Worm (Caenorhabditis elegans): ENCODE measurements around the gene C56G2.4.

Gene C56G2.4

DNA sequence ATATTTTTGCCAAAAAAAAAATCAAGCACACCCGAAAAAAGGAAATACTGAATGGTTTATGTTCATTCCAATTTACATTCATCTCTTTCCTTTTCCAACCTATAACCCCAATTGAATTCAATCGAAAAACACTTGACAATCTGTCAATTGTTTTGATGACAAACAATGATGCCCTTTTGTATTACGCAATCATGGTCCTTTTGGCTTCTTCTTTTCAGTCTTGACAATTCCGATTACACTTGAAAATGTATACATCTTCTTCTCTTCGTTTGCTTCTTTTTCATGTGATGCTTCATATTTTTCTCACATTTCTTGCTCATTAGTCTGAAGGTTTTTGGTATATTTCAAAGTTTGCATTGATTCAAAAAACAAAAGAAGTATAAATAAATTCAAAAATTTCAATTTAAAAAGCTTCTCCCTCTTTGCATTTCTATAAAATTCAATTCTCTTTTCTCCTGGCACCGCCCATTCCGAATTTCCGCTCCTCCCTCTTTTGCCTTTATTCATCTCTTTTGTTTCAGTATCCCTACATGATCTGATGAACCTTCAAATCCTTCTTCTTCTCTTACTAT is at the start of gene C56G2.4:
TSS of gene C56G2.4 (plus strand) at position 522 of the 572 bp plus-strand sequence.
- no peak for TF ChIP-seq unc-62 (GFP tag; optimal IDR thresholded peaks at IDR 0.05)

DNA sequence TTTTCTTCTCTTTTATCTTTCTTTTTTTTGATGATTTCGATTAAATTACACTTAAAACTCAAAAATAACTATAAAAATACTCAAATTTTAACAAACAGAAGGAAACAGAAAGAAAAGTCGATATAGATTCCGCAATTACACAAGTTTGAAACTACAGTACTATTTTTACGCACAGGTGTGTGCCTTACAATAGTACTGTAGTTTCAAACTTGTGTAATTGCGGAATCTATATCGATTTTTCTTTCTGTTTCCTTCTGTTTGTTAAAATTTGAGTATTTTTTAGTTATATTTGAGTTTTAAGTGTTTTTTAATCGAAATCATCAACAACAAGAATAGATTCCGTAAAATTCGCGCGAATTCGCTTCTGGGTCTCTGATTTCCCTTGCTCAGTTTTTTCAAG is 48.5 kb upstream of the C56G2.4 start:
- no peak for TF ChIP-seq unc-62 (GFP tag; optimal IDR thresholded peaks at IDR 0.05)

DNA sequence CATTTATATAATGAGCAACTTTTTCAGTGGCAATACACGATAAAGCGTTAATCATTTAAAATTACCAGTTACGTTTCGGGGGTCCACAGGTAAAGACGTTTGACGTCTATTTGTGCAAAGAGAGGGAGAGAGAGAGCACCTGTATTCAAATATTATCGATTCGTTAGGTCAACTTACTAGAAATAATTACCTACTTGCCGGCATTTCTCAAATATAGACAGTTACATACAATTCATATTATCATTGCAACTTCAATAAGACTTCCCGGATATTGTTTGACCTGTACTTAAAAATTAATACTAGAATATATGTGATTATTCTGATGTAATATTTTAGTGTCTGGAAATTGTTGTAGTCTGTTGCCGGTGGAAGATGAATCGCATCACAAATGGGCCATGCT is 45.6 kb upstream of the C56G2.4 start, which contains the start of gene gadr-3:
TSS of gene gadr-3 (minus strand) at position 101 of the 400 bp plus-strand sequence.
- no peak for TF ChIP-seq unc-62 (GFP tag; optimal IDR thresholded peaks at IDR 0.05)

DNA sequence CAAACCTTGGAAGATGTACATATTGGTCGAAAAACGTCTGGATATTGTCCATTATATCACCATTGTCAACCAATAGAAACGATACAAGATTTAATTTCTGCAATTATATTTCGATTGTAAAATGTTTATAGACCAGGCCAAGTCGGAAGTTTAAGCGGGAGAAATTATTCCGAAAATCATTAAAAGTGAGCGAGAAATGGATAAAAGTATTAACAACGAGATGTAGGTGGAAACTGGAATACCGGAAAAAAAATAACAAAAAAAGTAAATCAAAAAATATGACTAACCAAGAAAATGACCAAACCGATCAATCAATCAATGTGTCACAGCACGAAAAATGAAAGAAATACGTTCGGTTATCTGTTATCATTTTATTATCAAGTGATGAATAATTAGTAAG is 44.3 kb upstream of the C56G2.4 start, which contains the start of gene F47D12.6:
TSS of gene F47D12.6 (minus strand) at position 101 of the 400 bp plus-strand sequence.
- TF ChIP-seq unc-62 (GFP tag; optimal IDR thresholded peaks at IDR 0.05): no peak

DNA sequence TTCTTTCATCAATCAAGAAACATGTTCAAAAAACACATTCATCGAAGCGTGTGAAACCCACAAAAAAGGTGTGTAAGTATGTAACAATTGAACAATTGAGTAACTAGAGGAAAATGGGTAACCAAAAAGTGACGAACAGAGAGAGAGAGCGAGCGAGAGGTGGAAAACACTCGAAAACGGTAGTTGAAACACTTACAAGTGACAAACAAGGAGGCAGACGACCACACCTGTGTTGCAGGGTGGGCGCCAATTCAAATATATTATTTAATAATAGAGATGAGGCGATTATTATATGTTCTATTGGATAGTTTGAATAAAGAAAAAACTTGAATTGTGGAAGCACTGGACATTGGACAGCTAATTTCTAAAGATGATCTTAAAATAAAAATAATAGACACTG is 42.2 kb upstream of the C56G2.4 start:
- no peak for TF ChIP-seq unc-62 (GFP tag; optimal IDR thresholded peaks at IDR 0.05)

DNA sequence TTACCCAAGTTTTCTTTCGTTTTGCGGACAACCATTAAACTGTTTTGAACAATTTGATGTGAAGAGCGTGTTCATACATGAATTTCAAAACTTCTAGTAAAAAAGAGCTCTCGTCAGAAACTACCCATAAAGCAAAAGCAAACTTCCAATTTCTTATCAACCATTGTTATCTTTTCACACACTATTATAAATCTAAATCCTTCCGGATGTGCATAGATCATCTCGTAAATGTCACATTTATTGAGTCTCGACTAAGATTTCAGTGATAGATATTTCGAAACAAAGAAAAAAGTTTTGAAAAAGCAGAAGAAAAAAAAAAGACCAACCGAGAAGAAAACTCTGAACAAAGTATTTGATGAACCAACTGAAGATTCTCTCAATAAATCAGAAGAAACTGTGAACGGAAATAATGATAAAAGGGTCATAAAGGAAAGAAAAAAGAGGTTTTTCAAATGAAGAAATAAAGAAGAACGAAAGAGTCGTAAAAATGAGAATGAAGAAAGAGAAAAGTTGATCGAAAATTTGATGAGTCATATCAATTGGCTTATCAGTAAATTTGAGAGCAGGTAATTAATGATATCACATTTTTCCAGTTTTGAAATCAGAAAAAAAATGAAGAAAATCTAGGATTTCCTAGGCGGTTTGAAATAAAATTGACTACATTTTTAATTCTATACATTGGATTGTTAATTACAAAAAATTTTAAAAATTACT is 40.9 kb upstream of the C56G2.4 start:
- TF ChIP-seq unc-62 (GFP tag; optimal IDR thresholded peaks at IDR 0.05): no peak

DNA sequence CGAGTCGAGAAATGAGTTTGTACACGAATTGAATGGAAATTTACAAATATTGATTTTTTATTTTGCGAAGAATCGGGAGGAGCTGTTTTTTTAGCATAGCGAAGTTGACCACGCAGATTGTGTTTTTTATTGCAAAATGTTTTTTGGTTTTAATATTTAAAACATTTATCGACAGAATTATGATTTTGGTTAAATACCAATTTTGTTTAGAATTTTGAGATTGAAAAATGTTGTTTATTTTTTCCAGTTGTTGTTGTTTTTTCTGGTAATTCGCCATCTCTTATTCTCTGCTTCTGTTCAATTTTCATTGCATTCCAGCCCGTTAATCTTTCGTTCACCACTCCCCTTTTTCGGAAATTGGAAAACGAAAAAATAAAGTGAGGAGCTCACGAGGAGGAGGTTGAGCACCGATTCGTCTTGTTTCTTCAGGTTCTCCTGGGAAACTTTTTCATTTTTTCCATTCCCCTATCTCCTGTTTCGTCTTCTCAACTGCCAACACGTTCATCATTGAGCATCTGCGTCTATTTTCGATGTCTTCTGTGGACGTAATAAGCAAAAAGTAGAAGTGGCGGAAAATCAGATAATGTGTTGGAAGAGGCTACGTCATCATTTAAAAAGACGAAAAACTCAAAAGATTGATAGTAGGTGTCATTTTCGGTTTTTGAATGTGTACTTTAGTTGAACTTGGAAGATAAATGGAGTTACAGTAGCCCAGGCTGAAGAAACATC is 35.4 kb upstream of the C56G2.4 start, which contains the start of gene F47D12.7:
TSS of gene F47D12.7 (minus strand) at position 51 of the 729 bp plus-strand sequence.
- no peak for TF ChIP-seq unc-62 (GFP tag; optimal IDR thresholded peaks at IDR 0.05)

DNA sequence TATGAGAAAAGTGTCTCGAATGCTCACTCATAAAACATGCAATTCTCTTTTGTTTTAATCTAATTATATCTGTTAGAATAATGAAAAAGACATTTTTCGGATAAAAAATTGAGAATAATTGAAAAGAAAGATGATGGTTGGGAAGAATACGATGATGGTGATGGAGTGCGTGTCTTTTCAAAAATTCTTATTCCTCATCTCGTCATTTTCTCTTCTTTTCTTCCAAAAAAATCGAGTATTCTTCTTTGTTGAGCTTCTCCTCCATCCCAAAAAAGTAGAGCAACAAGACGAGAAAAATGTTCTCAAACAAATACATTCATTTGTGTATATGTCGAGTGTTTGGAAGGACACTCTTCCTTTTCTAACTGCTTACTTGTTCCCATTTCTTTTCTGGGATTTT is 33.9 kb upstream of the C56G2.4 start:
- TF ChIP-seq unc-62 (GFP tag; optimal IDR thresholded peaks at IDR 0.05): no peak

DNA sequence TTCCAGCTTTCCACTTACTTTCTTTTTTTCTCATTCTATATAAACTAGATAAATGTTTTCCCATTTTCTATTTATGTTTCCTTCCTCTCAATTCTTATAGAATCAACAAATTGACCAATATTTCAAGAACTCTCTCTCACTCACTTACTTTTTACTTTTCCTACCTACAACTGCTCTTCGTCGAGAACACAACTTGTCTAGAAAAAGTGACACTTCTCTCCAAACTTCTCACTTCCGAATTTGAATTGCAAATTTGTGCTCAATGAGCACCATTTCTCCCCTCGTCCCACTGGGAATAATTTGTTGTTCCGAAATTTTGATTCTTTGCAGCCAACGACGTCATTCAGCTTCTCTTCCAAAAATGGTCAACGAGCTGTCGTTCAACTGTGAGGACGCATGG is 33.4 kb upstream of the C56G2.4 start, which contains the start of gene F47D12.3:
TSS of gene F47D12.3 (plus strand) at position 331 of the 400 bp plus-strand sequence.
- no peak for TF ChIP-seq unc-62 (GFP tag; optimal IDR thresholded peaks at IDR 0.05)

DNA sequence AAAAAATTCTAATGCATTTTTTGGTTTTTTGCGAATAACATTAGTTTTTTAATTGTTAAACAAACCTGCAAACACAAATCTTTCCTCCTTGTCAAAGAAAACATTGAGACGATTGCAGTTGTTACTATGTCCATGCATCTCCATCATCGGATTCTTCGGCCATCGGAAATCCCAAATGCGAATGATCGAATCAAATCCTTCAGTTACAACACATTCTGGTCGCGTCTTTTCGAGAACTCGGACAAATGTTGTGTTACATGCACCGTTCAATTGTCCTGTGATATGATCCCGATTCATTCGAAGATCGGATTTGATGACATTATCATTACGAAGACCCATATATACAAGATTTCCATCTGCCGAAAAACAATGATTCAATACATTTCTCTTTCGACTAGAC is 31.2 kb upstream of the C56G2.4 start:
- TF ChIP-seq unc-62 (GFP tag; optimal IDR thresholded peaks at IDR 0.05): no peak

DNA sequence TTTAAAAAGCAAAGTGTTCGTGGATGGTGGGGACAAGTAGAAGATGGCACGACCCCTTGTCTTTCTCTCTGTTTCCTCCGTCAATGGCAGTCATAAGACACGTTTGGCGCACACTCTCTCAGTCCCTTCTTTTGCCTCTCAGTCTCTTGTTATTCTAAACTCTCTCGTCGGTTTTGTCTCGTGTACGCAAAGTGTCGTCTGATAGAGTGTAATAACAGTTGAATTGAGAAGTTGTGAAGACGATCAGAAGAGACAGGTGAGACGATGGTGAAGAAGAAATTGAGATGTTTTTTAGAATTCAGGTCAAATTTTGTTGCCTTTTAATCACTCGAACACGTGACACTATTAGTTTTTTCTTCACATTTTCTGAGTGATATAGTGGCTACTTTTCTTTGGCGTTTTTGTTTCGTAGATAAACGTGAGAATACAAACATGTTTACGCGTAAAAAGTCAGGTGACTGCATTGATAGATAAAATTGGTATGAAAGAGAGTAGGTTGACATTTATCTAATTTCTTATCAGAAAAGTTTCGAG is 28.4 kb upstream of the C56G2.4 start, which contains the start of gene F47D12.9:
TSS of gene F47D12.9 (minus strand) at position 267 of the 534 bp plus-strand sequence.
- TF ChIP-seq unc-62 (GFP tag; optimal IDR thresholded peaks at IDR 0.05): no peak

DNA sequence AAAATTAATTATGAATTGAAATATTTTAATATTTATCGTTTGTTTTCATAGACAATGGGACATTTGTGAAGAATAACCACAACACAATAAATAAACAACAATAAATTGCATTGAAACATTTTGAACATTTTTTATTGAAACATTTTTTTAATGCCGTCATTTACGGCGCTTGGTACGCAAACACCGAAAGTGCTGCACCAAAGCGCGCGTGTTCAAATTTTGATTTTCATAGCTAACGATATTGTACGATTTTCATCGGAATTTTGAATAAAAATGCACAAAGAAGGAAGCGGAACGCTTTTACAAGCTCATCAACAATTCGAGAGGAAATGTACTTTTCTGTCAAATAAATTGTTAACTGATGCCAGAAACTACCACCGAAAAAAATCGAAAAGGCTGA is 27.7 kb upstream of the C56G2.4 start:
- TF ChIP-seq unc-62 (GFP tag; optimal IDR thresholded peaks at IDR 0.05): no peak

DNA sequence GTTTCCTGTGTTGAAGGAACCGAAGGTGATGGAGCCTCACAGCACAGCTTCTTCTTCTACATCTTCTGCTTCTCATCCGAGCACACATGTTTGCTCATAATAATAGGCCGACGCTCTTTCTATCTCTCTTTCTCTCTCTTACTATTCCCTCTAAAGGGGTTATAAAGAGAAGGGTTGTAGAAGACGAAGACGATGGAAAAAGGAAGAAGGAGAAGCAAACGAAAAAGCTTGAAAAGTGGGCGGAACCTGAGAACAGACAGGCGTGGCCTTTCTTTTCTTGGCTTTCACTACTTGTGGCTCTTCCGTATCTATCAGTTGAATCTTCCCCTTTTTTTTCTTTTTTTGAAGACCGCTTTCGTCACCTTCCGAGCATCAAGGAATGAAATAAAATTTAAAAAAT is 23.7 kb upstream of the C56G2.4 start:
- TF ChIP-seq unc-62 (GFP tag; optimal IDR thresholded peaks at IDR 0.05): no peak

DNA sequence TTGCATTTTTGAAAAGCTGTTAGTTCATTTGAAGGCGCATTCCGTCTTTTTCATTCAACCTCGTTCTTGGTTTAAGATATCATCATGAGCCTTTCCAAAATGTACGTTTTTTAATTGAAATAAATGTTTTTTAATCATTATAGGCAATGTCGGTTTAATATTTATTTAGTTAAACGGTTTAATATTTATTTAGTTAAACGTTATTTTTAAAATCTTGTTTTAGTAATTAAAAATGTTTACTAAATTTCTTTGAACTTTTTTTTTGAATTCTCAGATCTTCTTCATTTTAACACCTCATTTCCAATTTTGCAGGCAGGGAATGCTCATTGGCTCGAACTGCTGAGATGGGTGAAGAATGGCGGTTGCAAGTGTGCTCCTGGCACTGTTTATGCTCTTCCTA is 22.5 kb upstream of the C56G2.4 start, which contains the start of gene gar-2:
TSS of gene gar-2 (plus strand) at position 301 of the 400 bp plus-strand sequence.
- TF ChIP-seq unc-62 (GFP tag; optimal IDR thresholded peaks at IDR 0.05): no peak

DNA sequence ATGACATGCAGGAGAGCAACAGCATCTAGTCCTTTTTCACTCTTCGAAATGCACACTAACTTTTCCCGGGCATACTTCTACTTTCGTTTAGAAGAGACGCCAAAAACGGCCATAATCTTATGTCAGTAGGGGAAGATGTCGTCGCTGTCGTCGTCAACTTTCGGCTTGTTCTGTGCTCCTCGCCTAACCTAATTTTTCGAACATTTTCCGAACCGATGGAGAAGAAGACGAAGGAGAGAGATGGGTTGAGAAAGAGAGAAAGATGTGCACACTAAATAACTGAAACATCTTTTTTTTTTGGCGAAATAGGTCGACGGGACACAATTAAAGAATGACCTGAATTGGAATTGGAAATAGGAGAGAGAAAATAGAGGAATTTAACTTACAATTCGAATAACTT is 21.2 kb upstream of the C56G2.4 start:
- TF ChIP-seq unc-62 (GFP tag; optimal IDR thresholded peaks at IDR 0.05): no peak

DNA sequence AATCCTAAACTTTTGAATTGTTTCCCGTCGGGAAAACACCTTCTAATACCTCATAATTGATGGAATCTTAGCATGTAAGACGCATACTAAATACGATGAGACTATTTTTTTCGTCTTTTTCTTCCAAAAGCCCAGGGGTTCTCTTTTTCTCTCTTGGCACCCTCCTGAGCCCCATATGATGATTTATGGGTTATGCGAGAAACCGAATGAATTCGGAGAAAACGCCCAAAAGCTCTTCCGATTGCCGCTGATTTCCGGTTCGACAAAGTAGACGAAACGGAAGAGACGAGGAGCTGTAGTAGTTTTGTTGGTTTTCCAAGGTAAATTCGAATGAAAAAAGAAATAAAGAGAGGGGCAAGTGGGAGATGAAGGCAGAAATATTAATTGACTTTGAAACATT is 20.1 kb upstream of the C56G2.4 start:
- no peak for TF ChIP-seq unc-62 (GFP tag; optimal IDR thresholded peaks at IDR 0.05)

Data from whole organism, dauer.